Fruit fly (Drosophila melanogaster): ENCODE measurements around the gene Amt.

DNA sequence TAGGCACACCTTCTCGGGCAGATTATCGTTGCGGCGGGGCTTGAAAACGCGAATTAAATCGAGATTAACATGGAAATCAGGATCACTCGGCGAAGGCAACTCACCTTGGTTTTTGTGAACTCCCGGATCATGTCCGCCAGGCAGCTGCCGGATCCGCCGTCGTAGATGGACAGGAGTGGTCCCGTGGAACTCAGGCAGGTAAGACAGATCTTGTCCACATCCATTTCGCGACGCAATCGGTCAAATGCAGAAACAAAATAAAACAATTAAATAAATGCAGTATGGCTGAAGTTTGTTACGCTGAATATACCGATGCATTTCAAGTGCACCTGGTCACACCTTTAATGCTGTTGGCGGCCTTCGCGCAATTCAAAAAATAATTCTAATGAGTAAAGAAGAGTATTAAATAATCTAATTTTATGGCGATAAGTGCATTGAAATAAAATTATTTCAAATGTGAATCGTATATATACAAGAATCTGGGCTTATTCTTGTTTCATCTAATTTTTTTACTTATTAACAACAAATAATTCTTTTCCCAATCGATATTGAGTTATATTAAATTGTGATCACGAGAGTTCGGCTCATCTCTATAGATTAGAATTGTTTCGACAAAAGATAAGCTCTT, 35.5 kb downstream of the Amt start, which contains the start of the genes CG6654 and CG4210:
- TF ChIP-seq CG15710 (tag; optimal IDR thresholded peaks at IDR 0.05), result no peak
- TF ChIP-seq EcR (GFP tag; optimal IDR thresholded peaks at IDR 0.05), result no peak

All from whole organism, pupa.